Fruit fly (Drosophila melanogaster) whole organism, embryonic: Measurements from ENCODE around the gene Doa.

Experiments used
- Adf1 ChIP-seq: fragments of 200-800 bp; sonication (Bioruptor generic); IDR thresholded peaks from 2 replicates; pipeline ENCODE4 v1.3.6; 2022; ENCODE audit warnings: missing biosample characterization, missing genetic modification characterization
- Antp ChIP-seq: fragments of 200-800 bp; sonication (Bioruptor generic); optimal IDR thresholded peaks from 3 replicates; lab custom pipeline; 2016; ENCODE audit warnings: missing biosample characterization, missing genetic modification characterization
- B-H2 ChIP-seq: fragments of 200-800 bp; sonication (Bioruptor generic); optimal IDR thresholded peaks from 2 replicates; lab custom pipeline; 2018; ENCODE audit warnings: missing biosample characterization, mild to moderate bottlenecking, missing genetic modification characterization
- CG10321 ChIP-seq: fragments of 200-800 bp; sonication (Bioruptor generic); IDR thresholded peaks from 2 replicates; pipeline ENCODE4 v1.3.6; 2022; ENCODE audit warnings: missing biosample characterization, missing genetic modification characterization
- CG10654 ChIP-seq: fragments of 200-800 bp; sonication (Bioruptor generic); optimal IDR thresholded peaks from 2 replicates; lab custom pipeline; 2016; ENCODE audit warnings: missing biosample characterization, missing genetic modification characterization
- CG11085 ChIP-seq: fragments of 200-800 bp; sonication (Bioruptor generic); IDR thresholded peaks from 2 replicates; pipeline ENCODE4 v1.3.6; 2022; ENCODE audit warnings: missing biosample characterization, missing genetic modification characterization
- CG11398 ChIP-seq: fragments of 200-800 bp; sonication (Bioruptor generic); optimal IDR thresholded peaks from 2 replicates; lab custom pipeline; 2016; ENCODE audit warnings: missing biosample characterization, missing genetic modification characterization
- CG11504 ChIP-seq: fragments of 200-800 bp; sonication (Bioruptor generic); optimal IDR thresholded peaks from 3 replicates; lab custom pipeline; 2019; ENCODE audit warnings: missing biosample characterization, mild to moderate bottlenecking, missing genetic modification characterization, moderate library complexity
- CG15696 ChIP-seq: fragments of 200-800 bp; sonication (Bioruptor generic); optimal IDR thresholded peaks from 2 replicates; lab custom pipeline; 2019; ENCODE audit warnings: missing biosample characterization, mild to moderate bottlenecking, missing genetic modification characterization, moderate library complexity
- CG1603 ChIP-seq: fragments of 200-800 bp; sonication (Bioruptor generic); optimal IDR thresholded peaks from 2 replicates; lab custom pipeline; 2019; ENCODE audit warnings: missing biosample characterization, mild to moderate bottlenecking, missing genetic modification characterization, moderate library complexity
- CG17328 ChIP-seq: fragments of 200-800 bp; sonication (Bioruptor generic); IDR thresholded peaks from 2 replicates; pipeline ENCODE4 v1.3.6; 2022; ENCODE audit warnings: missing biosample characterization, missing genetic modification characterization
- CG3163 ChIP-seq: fragments of 200-800 bp; sonication (Bioruptor generic); optimal IDR thresholded peaks from 3 replicates; lab custom pipeline; 2016; ENCODE audit warnings: missing biosample characterization, missing genetic modification characterization
- CG3407 ChIP-seq: fragments of 200-800 bp; sonication (Bioruptor generic); optimal IDR thresholded peaks from 2 replicates; lab custom pipeline; 2018; ENCODE audit warnings: missing biosample characterization, mild to moderate bottlenecking, missing genetic modification characterization
- CG5953 ChIP-seq: fragments of 200-800 bp; sonication (Bioruptor generic); IDR thresholded peaks from 2 replicates; pipeline ENCODE4 v1.3.6; 2022; ENCODE audit warnings: missing biosample characterization, missing genetic modification characterization
- CG6175 ChIP-seq: fragments of 200-800 bp; sonication (Bioruptor generic); IDR thresholded peaks from 3 replicates; pipeline ENCODE4 v1.3.6; 2022; ENCODE audit warnings: missing biosample characterization, missing genetic modification characterization
- CG6854 ChIP-seq: fragments of 200-800 bp; sonication (Bioruptor generic); optimal IDR thresholded peaks from 3 replicates; lab custom pipeline; 2017; ENCODE audit warnings: missing biosample characterization, mild to moderate bottlenecking, missing genetic modification characterization
- CG7372 ChIP-seq: fragments of 200-800 bp; sonication (Bioruptor generic); IDR thresholded peaks from 2 replicates; pipeline ENCODE4 v1.3.6; 2022; ENCODE audit warnings: missing biosample characterization, missing genetic modification characterization
- CG7928 ChIP-seq: fragments of 200-800 bp; sonication (Bioruptor generic); optimal IDR thresholded peaks from 2 replicates; lab custom pipeline; 2017; ENCODE audit warnings: missing biosample characterization, mild to moderate bottlenecking, missing genetic modification characterization
- CG7963 ChIP-seq: fragments of 200-800 bp; sonication (Bioruptor generic); IDR thresholded peaks from 3 replicates; pipeline ENCODE4 v1.3.6; 2022; ENCODE audit warnings: missing biosample characterization, missing genetic modification characterization; ENCODE audit not compliant: partially characterized antibody
- CG9727 ChIP-seq: fragments of 200-800 bp; sonication (Bioruptor generic); optimal IDR thresholded peaks from 3 replicates; lab custom pipeline; 2017; ENCODE audit warnings: missing biosample characterization, mild to moderate bottlenecking, missing genetic modification characterization
- CG9876 ChIP-seq: fragments of 200-800 bp; sonication (Bioruptor generic); optimal IDR thresholded peaks from 2 replicates; lab custom pipeline; 2016; ENCODE audit warnings: missing biosample characterization, missing genetic modification characterization
- CG9932 ChIP-seq: fragments of 200-800 bp; sonication (Bioruptor generic); IDR thresholded peaks from 2 replicates; pipeline ENCODE4 v1.3.6; 2022; ENCODE audit warnings: missing biosample characterization, missing genetic modification characterization
- D19A ChIP-seq: fragments of 200-800 bp; optimal IDR thresholded peaks from 3 replicates; lab custom pipeline; 2019; ENCODE audit warnings: missing biosample characterization, mild to moderate bottlenecking, missing genetic modification characterization, moderate library complexity
- Dref ChIP-seq: fragments of 200-800 bp; sonication (Bioruptor generic); IDR thresholded peaks from 2 replicates; pipeline ENCODE4 v1.3.6; 2022; ENCODE audit warnings: missing biosample characterization, missing genetic modification characterization
- Drgx ChIP-seq: fragments of 200-800 bp; sonication (Bioruptor generic); IDR thresholded peaks from 2 replicates; pipeline ENCODE4 v1.3.6; 2022; ENCODE audit warnings: missing biosample characterization, missing genetic modification characterization
- E2f2 ChIP-seq: fragments of 200-800 bp; sonication (Bioruptor generic); IDR thresholded peaks from 2 replicates; pipeline ENCODE4 v1.3.6; 2022; ENCODE audit warnings: missing biosample characterization, missing genetic modification characterization
- Gsc ChIP-seq: fragments of 200-800 bp; sonication (Bioruptor generic); IDR thresholded peaks from 2 replicates; pipeline ENCODE4 v1.3.6; 2022; ENCODE audit warnings: missing biosample characterization, missing genetic modification characterization
- Taf1 ChIP-seq: fragments of 200-800 bp; sonication (Bioruptor generic); IDR thresholded peaks from 2 replicates; pipeline ENCODE4 v1.3.6; 2022; ENCODE audit warnings: missing biosample characterization, missing genetic modification characterization
- Trl ChIP-seq, 3 experiments: fragments of >200 bp in 2 of 3; fragments of 200-800 bp in 1 of 3; sonication (Bioruptor generic) in 1 of 3; optimal IDR thresholded peaks; 2 replicates in 1 of 3; 3 replicates in 2 of 3; lab custom pipeline; 2016 to 2017; ENCODE audit warnings: missing biosample characterization in 1 of 3, missing genetic modification characterization in 1 of 3
- Usf ChIP-seq: fragments of 200-800 bp; sonication (Bioruptor generic); optimal IDR thresholded peaks from 2 replicates; lab custom pipeline; 2017; ENCODE audit warnings: missing genotype, missing biosample characterization, missing genetic modification characterization
- bigmax ChIP-seq: fragments of 200-800 bp; sonication (Bioruptor generic); optimal IDR thresholded peaks from 2 replicates; lab custom pipeline; 2018; ENCODE audit warnings: missing biosample characterization, mild to moderate bottlenecking, missing genetic modification characterization
- cas ChIP-seq: fragments of 200-800 bp; sonication (Bioruptor generic); IDR thresholded peaks from 2 replicates; pipeline ENCODE4 v1.3.6; 2022; ENCODE audit warnings: missing biosample characterization, missing genetic modification characterization
- chinmo ChIP-seq: fragments of 200-800 bp; sonication (Bioruptor generic); IDR thresholded peaks from 4 replicates; pipeline ENCODE4 v1.3.6; 2022; ENCODE audit warnings: missing biosample characterization, missing genetic modification characterization; ENCODE audit not compliant: partially characterized antibody
- chn ChIP-seq: fragments of 200-800 bp; sonication (Bioruptor generic); optimal IDR thresholded peaks from 2 replicates; lab custom pipeline; 2016; ENCODE audit warnings: missing biosample characterization, missing genetic modification characterization
- da ChIP-seq: fragments of 200-800 bp; sonication (Bioruptor generic); optimal IDR thresholded peaks from 2 replicates; lab custom pipeline; 2016; ENCODE audit warnings: missing biosample characterization, missing genetic modification characterization
- danr ChIP-seq: fragments of 200-800 bp; sonication (Bioruptor generic); IDR thresholded peaks from 2 replicates; pipeline ENCODE4 v1.3.6; 2022; ENCODE audit warnings: missing biosample characterization, missing genetic modification characterization
- dmrt99B ChIP-seq: fragments of 200-800 bp; sonication (Bioruptor generic); optimal IDR thresholded peaks from 2 replicates; lab custom pipeline; 2018; ENCODE audit warnings: missing biosample characterization, mild to moderate bottlenecking, missing genetic modification characterization, moderate library complexity
- fd102C ChIP-seq: fragments of 200-800 bp; sonication (Bioruptor generic); optimal IDR thresholded peaks from 2 replicates; lab custom pipeline; 2018; ENCODE audit warnings: missing biosample characterization, mild to moderate bottlenecking, missing genetic modification characterization, moderate library complexity
- gce ChIP-seq: fragments of 200-800 bp; sonication (Bioruptor generic); IDR thresholded peaks from 3 replicates; pipeline ENCODE4 v1.3.6; 2022; ENCODE audit warnings: missing biosample characterization, missing genetic modification characterization
- gfzf ChIP-seq: fragments of 200-800 bp; sonication (Bioruptor generic); optimal IDR thresholded peaks from 2 replicates; lab custom pipeline; 2016; ENCODE audit warnings: missing biosample characterization, mild to moderate bottlenecking, missing genetic modification characterization, moderate library complexity
- grau ChIP-seq: fragments of 200-800 bp; optimal IDR thresholded peaks from 3 replicates; lab custom pipeline; 2019; ENCODE audit warnings: missing biosample characterization, mild to moderate bottlenecking, missing genetic modification characterization, moderate library complexity
- gsb-n ChIP-seq: fragments of 200-800 bp; sonication (Bioruptor generic); optimal IDR thresholded peaks from 3 replicates; lab custom pipeline; 2018; ENCODE audit warnings: missing biosample characterization, mild to moderate bottlenecking, missing genetic modification characterization
- hbn ChIP-seq: fragments of 200-800 bp; sonication (Bioruptor generic); IDR thresholded peaks from 2 replicates; pipeline ENCODE4 v1.3.6; 2022; ENCODE audit warnings: missing biosample characterization, missing genetic modification characterization; ENCODE audit not compliant: partially characterized antibody
- hth ChIP-seq: fragments of >200 bp; optimal IDR thresholded peaks from 2 replicates; lab custom pipeline; 2017; ENCODE audit warnings: inconsistent platforms
- lilli ChIP-seq: fragments of 200-800 bp; sonication (Bioruptor generic); optimal IDR thresholded peaks from 3 replicates; lab custom pipeline; 2016; ENCODE audit warnings: missing biosample characterization, missing genetic modification characterization
- mirr ChIP-seq: fragments of 200-800 bp; sonication (Bioruptor generic); optimal IDR thresholded peaks from 3 replicates; lab custom pipeline; 2018; ENCODE audit warnings: missing biosample characterization, mild to moderate bottlenecking, missing genetic modification characterization
- scrt ChIP-seq: fragments of 200-800 bp; sonication (Bioruptor generic); optimal IDR thresholded peaks from 2 replicates; lab custom pipeline; 2018; ENCODE audit warnings: missing biosample characterization, mild to moderate bottlenecking, missing genetic modification characterization, moderate library complexity
- slou ChIP-seq: fragments of 200-800 bp; sonication (Bioruptor generic); optimal IDR thresholded peaks from 3 replicates; lab custom pipeline; 2016; ENCODE audit warnings: missing biosample characterization, missing genetic modification characterization
- sob ChIP-seq: fragments of 200-800 bp; sonication (Bioruptor generic); IDR thresholded peaks from 2 replicates; pipeline ENCODE4 v1.3.6; 2022; ENCODE audit warnings: missing biosample characterization, missing genetic modification characterization
- toy ChIP-seq: fragments of 200-800 bp; sonication (Bioruptor generic); IDR thresholded peaks from 2 replicates; pipeline ENCODE4 v1.3.6; 2022; ENCODE audit warnings: missing biosample characterization, missing genetic modification characterization
- tup ChIP-seq: fragments of 200-800 bp; sonication (Bioruptor generic); optimal IDR thresholded peaks from 2 replicates; lab custom pipeline; 2016; ENCODE audit warnings: missing biosample characterization, mild to moderate bottlenecking, missing genetic modification characterization, moderate library complexity
- vfl ChIP-seq: fragments of 200-800 bp; sonication (Bioruptor generic); optimal IDR thresholded peaks from 2 replicates; lab custom pipeline; 2016; ENCODE audit warnings: missing biosample characterization, missing genetic modification characterization
- zfh1 ChIP-seq: fragments of 200-800 bp; sonication (Bioruptor generic); IDR thresholded peaks from 3 replicates; pipeline ENCODE4 v1.3.6; 2022; ENCODE audit warnings: missing biosample characterization, missing genetic modification characterization

Doa gene

DNA sequence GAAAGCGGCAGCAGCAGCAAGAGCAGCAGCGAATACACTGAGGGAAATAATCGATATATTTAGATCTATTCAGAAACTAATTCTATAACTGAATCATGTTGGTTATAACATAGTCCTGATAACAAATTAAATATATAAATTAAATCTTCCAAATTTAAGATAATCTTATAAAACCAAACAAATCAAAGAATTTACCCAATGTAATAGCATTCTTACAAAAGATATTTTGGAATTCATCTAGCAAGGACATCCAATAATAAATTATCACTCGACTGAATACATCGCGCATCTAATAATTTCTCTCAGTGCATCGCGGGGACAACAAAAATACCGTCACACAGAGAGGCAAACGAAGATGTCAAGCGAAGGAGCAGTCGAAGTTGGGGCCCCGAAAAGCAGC, 71.2 kb downstream of the Doa start (continued):
- TF ChIP-seq Drgx (GFP tag; lab: Robert Waterston, UW) = no peak
- TF ChIP-seq chn (GFP tag; lab: Kevin White, UChicago) = no peak
- TF ChIP-seq hth = no peak
- no peak for TF ChIP-seq vfl (GFP tag; lab: Kevin White, UChicago)
- no peak for TF ChIP-seq CG17328 (GFP tag; lab: Robert Waterston, UW)
- no peak for TF ChIP-seq CG15696 (tag; lab: Kevin White, UChicago)
- peak; percentile 70 for TF ChIP-seq CG11504 (tag; lab: Kevin White, UChicago)
- no peak for TF ChIP-seq tup (GFP tag; lab: Kevin White, UChicago)
- TF ChIP-seq gce = no peak
- TF ChIP-seq fd102C (GFP tag; lab: Kevin White, UChicago) = no peak
- TF ChIP-seq scrt (GFP tag; lab: Kevin White, UChicago) = peak; percentile 39
- TF ChIP-seq CG1603 (tag; lab: Kevin White, UChicago) = no peak
- TF ChIP-seq CG10321 = no peak
- TF ChIP-seq toy = no peak
- no peak for TF ChIP-seq CG5953 (GFP tag; lab: Robert Waterston, UW)
- no peak for TF ChIP-seq hbn
- no peak for TF ChIP-seq CG9876 (GFP tag; lab: Kevin White, UChicago)
- no peak for TF ChIP-seq CG10654 (GFP tag; lab: Kevin White, UChicago)
- TF ChIP-seq gsb-n (tag; lab: Kevin White, UChicago) = no peak
- peak; percentile 26; the same call in 1 of the 2 replicates for TF ChIP-seq CG9932 (GFP tag; lab: Robert Waterston, UW)
- TF ChIP-seq chinmo = no peak
- TF ChIP-seq slou = no peak
- TF ChIP-seq Usf (GFP tag; lab: Kevin White, UChicago) = no peak
- peak; percentile 20; the same call in 1 of the 2 replicates for TF ChIP-seq sob (GFP tag; lab: Robert Waterston, UW)
- TF ChIP-seq bigmax (GFP tag; lab: Kevin White, UChicago) = no peak
- TF ChIP-seq CG9727 (GFP tag; lab: Kevin White, UChicago) = peak; percentile 61
- peak; percentile 64 for TF ChIP-seq dmrt99B (tag; lab: Kevin White, UChicago)
- TF ChIP-seq CG7372 (GFP tag; lab: Robert Waterston, UW) = no peak
- TF ChIP-seq cas = no peak
- TF ChIP-seq da (GFP tag; lab: Kevin White, UChicago) = no peak
- TF ChIP-seq zfh1 (GFP tag; lab: Robert Waterston, UW) = no peak
- peak; percentile 4 for TF ChIP-seq lilli (GFP tag; lab: Kevin White, UChicago)
- TF ChIP-seq Adf1 (GFP tag; lab: Robert Waterston, UW) = no peak
- no peak for TF ChIP-seq CG3163 (GFP tag; lab: Kevin White, UChicago)
- no peak for TF ChIP-seq danr (GFP tag; lab: Robert Waterston, UW)
- TF ChIP-seq CG6854 (GFP tag; lab: Kevin White, UChicago) = peak; percentile 61
- no peak for TF ChIP-seq Gsc (GFP tag; lab: Robert Waterston, UW)
- no peak for TF ChIP-seq Trl (optimal IDR thresholded peaks at IDR 0.05; lab: Kevin White, UChicago)
- no peak for TF ChIP-seq Trl (GFP tag; optimal IDR thresholded peaks at IDR 0.05; lab: Kevin White, UChicago)
- TF ChIP-seq Taf1 = no peak
- TF ChIP-seq CG3407 (GFP tag; lab: Kevin White, UChicago) = no peak
- no peak for TF ChIP-seq Dref (GFP tag; lab: Robert Waterston, UW)
- TF ChIP-seq CG6175 (GFP tag; lab: Robert Waterston, UW) = no peak
- TF ChIP-seq CG7963 (GFP tag; lab: Robert Waterston, UW) = no peak
- no peak for TF ChIP-seq D19A (tag; lab: Kevin White, UChicago)
- TF ChIP-seq Antp (GFP tag; lab: Kevin White, UChicago) = no peak
- TF ChIP-seq B-H2 (GFP tag; lab: Kevin White, UChicago) = no peak
- no peak for TF ChIP-seq gfzf (GFP tag; lab: Kevin White, UChicago)
- TF ChIP-seq CG11085 (GFP tag; lab: Robert Waterston, UW) = no peak
- peak; percentile 62 for TF ChIP-seq grau (tag; lab: Kevin White, UChicago)
- no peak for TF ChIP-seq CG11398 (GFP tag; lab: Kevin White, UChicago)
- no peak for TF ChIP-seq mirr
- TF ChIP-seq E2f2 (GFP tag; lab: Robert Waterston, UW) = no peak
- no peak for TF ChIP-seq CG7928
